Fruit fly (Drosophila melanogaster) whole organism, adult: Measurements from ENCODE around the gene ph-d.
A peak's percentile ranks its signal among the peaks of the same experiment; 100 is the strongest.

Experiments used
- CG11617 ChIP-seq: fragments of 200-800 bp; sonication (Bioruptor generic); optimal IDR thresholded peaks from 2 replicates; lab custom pipeline; 2017; ENCODE audit warnings: mild to moderate bottlenecking, missing biosample characterization, missing genetic modification reagents, missing genetic modification characterization
- CG14711 ChIP-seq: fragments of 200-800 bp; sonication (Bioruptor generic); optimal IDR thresholded peaks from 2 replicates; lab custom pipeline; 2018; ENCODE audit warnings: missing biosample characterization, mild to moderate bottlenecking, missing genetic modification characterization, moderate library complexity
- CG33017 ChIP-seq: fragments of 200-800 bp; sonication (Bioruptor generic); optimal IDR thresholded peaks from 2 replicates; lab custom pipeline; 2018; ENCODE audit warnings: missing biosample characterization, mild to moderate bottlenecking, missing genetic modification characterization, moderate library complexity
- CG5204 ChIP-seq: fragments of 200-800 bp; sonication (Bioruptor generic); optimal IDR thresholded peaks from 2 replicates; lab custom pipeline; 2016; ENCODE audit warnings: missing biosample characterization, missing genetic modification characterization
- CG7045 ChIP-seq: fragments of 200-800 bp; sonication (Bioruptor generic); optimal IDR thresholded peaks from 2 replicates; lab custom pipeline; 2017; ENCODE audit warnings: missing biosample characterization, mild to moderate bottlenecking, missing genetic modification characterization
- Clk ChIP-seq: fragments of 200-800 bp; sonication (Bioruptor generic); optimal IDR thresholded peaks from 2 replicates; lab custom pipeline; 2017; ENCODE audit warnings: missing biosample characterization, missing genetic modification characterization
- Crg-1 ChIP-seq: fragments of 200-800 bp; sonication (Bioruptor generic); optimal IDR thresholded peaks from 2 replicates; lab custom pipeline; 2016; ENCODE audit warnings: missing biosample characterization, missing genetic modification characterization
- cnc ChIP-seq, 2 experiments: fragments of >200 bp; optimal IDR thresholded peaks; 2 replicates each; lab custom pipeline; 2017
- kay ChIP-seq: fragments of 200-800 bp; sonication (Bioruptor generic); peaks from one replicate; lab custom pipeline; 2016; ENCODE audit warnings: missing biosample characterization, missing genetic modification characterization, borderline replicate concordance
- toe ChIP-seq: fragments of 200-800 bp; sonication (Bioruptor generic); optimal IDR thresholded peaks from 2 replicates; lab custom pipeline; 2016; ENCODE audit warnings: missing biosample characterization, missing genetic modification characterization

dm6 chrX:2125527-2126088 lies 2.5 kb upstream of the ph-d start:
- no peak for TF ChIP-seq CG7045
- peak; percentile 21 for TF ChIP-seq CG14711 (tag; lab: Kevin White, UChicago)
- no peak for TF ChIP-seq kay (GFP tag; lab: Kevin White, UChicago)
- no peak for TF ChIP-seq toe (GFP tag; lab: Kevin White, UChicago)
- no peak for TF ChIP-seq CG5204
- TF ChIP-seq CG33017: no peak
- no peak for TF ChIP-seq Crg-1 (GFP tag; lab: Kevin White, UChicago)
- TF ChIP-seq Clk (GFP tag; lab: Kevin White, UChicago): no peak
- TF ChIP-seq cnc (optimal IDR thresholded peaks at IDR 0.05; lab: Kevin White, UChicago): no peak
- no peak for TF ChIP-seq CG11617 (GFP tag; lab: Kevin White, UChicago)
